Fruit fly (Drosophila melanogaster): ENCODE measurements around the gene CG2260.

DNA sequence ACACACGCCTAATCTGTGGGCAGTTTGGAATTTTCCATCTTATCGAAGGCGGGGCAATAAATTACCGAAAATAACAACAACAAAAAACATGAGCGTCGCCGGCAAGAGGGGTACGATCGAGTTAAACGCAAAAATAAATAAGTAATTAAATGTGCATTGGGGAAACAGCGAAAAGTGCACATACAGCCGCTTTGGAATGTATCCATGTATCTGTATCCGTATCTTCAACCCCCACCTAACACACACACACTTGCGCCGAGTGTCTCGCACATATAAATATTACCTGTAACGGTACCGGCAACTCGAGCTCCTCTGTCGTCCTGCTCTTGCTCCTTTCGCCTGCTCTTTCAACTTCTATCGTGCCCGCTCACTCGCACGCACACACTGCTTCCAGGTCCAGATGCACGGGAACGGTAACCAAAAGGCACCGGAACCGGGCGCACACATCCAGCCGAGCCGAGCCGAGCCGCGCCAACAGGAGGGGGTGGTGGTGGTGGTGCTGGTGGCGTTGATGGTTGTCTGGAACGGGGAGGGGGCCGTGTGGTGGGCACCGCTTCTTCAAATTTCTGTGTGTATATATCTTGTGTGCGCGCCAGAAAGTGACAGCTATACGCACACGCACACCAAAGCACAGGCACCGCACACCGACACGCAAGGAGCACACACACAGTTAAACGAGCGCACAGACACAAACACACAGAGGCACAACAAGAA, 20.6 kb upstream of the CG2260 start:
- TF ChIP-seq toe (GFP tag; optimal IDR thresholded peaks at IDR 0.05): no peak
- TF ChIP-seq cnc (optimal IDR thresholded peaks at IDR 0.05): no peak
- TF ChIP-seq CG1620 (GFP tag; optimal IDR thresholded peaks at IDR 0.05): no peak
- no peak for TF ChIP-seq bab1 (GFP tag; optimal IDR thresholded peaks at IDR 0.05)
- no peak for TF ChIP-seq kay (GFP tag; ENCODE audit: borderline replicate concordance)
- TF ChIP-seq CG14711 (tag; optimal IDR thresholded peaks at IDR 0.05): no peak
- TF ChIP-seq Mnt (GFP tag; optimal IDR thresholded peaks at IDR 0.05): peak; percentile 44
